Fruit fly (Drosophila melanogaster): ENCODE data around the gene beta-Man.

beta-Man gene

DNA sequence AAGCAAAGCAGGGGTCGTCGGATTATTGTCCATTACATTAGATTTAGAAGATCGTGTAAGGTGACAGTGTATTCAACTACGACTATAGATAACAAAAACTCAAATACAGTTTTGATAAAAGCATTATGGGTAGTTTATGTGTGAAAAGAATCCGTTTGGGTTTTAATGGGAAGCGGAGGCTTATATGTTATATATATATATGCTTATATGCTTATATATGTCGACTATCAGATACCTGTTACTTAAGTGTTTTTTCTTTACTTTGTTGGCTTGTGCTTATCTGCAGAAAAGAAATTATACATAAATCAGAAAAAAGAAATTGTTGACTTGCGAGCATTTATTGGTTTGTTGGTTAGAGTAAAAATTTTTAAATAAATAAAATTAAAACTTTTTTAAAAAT lies 55.9 kb downstream of the beta-Man start, which contains the start of gene CG14644:
Gene CG14644 (minus strand): TSS at position 101 of the 400 bp plus-strand sequence.
- TF ChIP-seq CG2129 (GFP tag; IDR thresholded peaks at IDR 0.05; ENCODE audit: partially characterized antibody): no peak
- no peak for TF ChIP-seq jing (GFP tag; optimal IDR thresholded peaks at IDR 0.05)
- TF ChIP-seq H2.0 (GFP tag; IDR thresholded peaks at IDR 0.05): no peak
